Fruit fly (Drosophila melanogaster): ENCODE results near the gene CG14183.

dm6 chr3L:20004442-20004869, 23.2 kb downstream of the CG14183 start:
- TF ChIP-seq usp (GFP tag; optimal IDR thresholded peaks at IDR 0.05) (no peak), pan (optimal IDR thresholded peaks at IDR 0.05) (no peak), CrebA (GFP tag; optimal IDR thresholded peaks at IDR 0.05; ENCODE audit: borderline replicate concordance) (no peak), ey (GFP tag; optimal IDR thresholded peaks at IDR 0.05) (no peak), sv (GFP tag; optimal IDR thresholded peaks at IDR 0.05) (no peak), br (GFP tag; optimal IDR thresholded peaks at IDR 0.05) (no peak), N (GFP tag; optimal IDR thresholded peaks at IDR 0.05) (no peak), rgr (GFP tag; optimal IDR thresholded peaks at IDR 0.05) (no peak), woc (GFP tag; optimal IDR thresholded peaks at IDR 0.05) (no peak)
